Fruit fly (Drosophila melanogaster): ENCODE data around the gene CG4004.
A peak's percentile ranks its signal among the peaks of the same experiment; 100 is the strongest.

- TF ChIP-seq CG15710 (tag; optimal IDR thresholded peaks at IDR 0.05) (no peak), Pif1B (GFP tag; optimal IDR thresholded peaks at IDR 0.05) (no peak), CG9948 (tag; optimal IDR thresholded peaks at IDR 0.05) (no peak), EcR (GFP tag; optimal IDR thresholded peaks at IDR 0.05) (peak; percentile 12), Snoo (tag; optimal IDR thresholded peaks at IDR 0.05) (no peak), D1 (tag; optimal IDR thresholded peaks at IDR 0.05) (no peak), rn (GFP tag; IDR thresholded peaks at IDR 0.05) (no peak), CG13204 (GFP tag; optimal IDR thresholded peaks at IDR 0.05) (no peak), CG8159 (tag; optimal IDR thresholded peaks at IDR 0.05) (no peak)
Measured at dm6 chrX:12719940-12720355, 24.1 kb upstream of the CG4004 start.

All from whole organism, pupa.